Fruit fly (Drosophila melanogaster): ENCODE measurements around the gene CG9933.
A peak's percentile ranks its signal among the peaks of the same experiment; 100 is the strongest.

The CG9933 gene

dm6 chr2L:13005304-13005703 lies 15.8 kb downstream of the CG9933 start:
- TF ChIP-seq CG17801 (GFP tag; optimal IDR thresholded peaks at IDR 0.05; ENCODE audit: partially characterized antibody): no peak

- peak; percentile 53 for TF ChIP-seq CG17801 (GFP tag; optimal IDR thresholded peaks at IDR 0.05; ENCODE audit: partially characterized antibody)
Measured at dm6 chr2L:13004059-13004870, 16.8 kb downstream of the CG9933 start, which contains the start of the genes Vha68-1 and mTor. Gene Vha68-1 (minus strand): TSS chr2L:13004107. Gene mTor (plus strand): TSS chr2L:13004480.

- no peak for TF ChIP-seq CG17801 (GFP tag; optimal IDR thresholded peaks at IDR 0.05; ENCODE audit: partially characterized antibody)
Measured at dm6 chr2L:13003659-13004058, 17.5 kb downstream of the CG9933 start.

dm6 chr2L:13000393-13001001 lies 20.6 kb downstream of the CG9933 start, which contains the start of gene Yip1d1:
Gene Yip1d1 (minus strand): TSS chr2L:13000635.
- TF ChIP-seq CG17801 (GFP tag; optimal IDR thresholded peaks at IDR 0.05; ENCODE audit: partially characterized antibody): peak; percentile 1

dm6 chr2L:12985043-12985442 lies 36.1 kb downstream of the CG9933 start:
- no peak for TF ChIP-seq CG17801 (GFP tag; optimal IDR thresholded peaks at IDR 0.05; ENCODE audit: partially characterized antibody)

dm6 chr2L:12982107-12982506 lies 39.0 kb downstream of the CG9933 start:
- no peak for TF ChIP-seq CG17801 (GFP tag; optimal IDR thresholded peaks at IDR 0.05; ENCODE audit: partially characterized antibody)

- no peak for TF ChIP-seq CG17801 (GFP tag; optimal IDR thresholded peaks at IDR 0.05; ENCODE audit: partially characterized antibody)
Measured at dm6 chr2L:12978486-12978885, 42.6 kb downstream of the CG9933 start, which contains the start of gene Vha68-3. Gene Vha68-3 (plus strand): TSS chr2L:12978786.

- TF ChIP-seq CG17801 (GFP tag; optimal IDR thresholded peaks at IDR 0.05; ENCODE audit: partially characterized antibody): no peak
Measured at dm6 chr2L:12975367-12975655, 45.8 kb downstream of the CG9933 start.

- TF ChIP-seq CG17801 (GFP tag; optimal IDR thresholded peaks at IDR 0.05; ENCODE audit: partially characterized antibody): no peak
Measured at dm6 chr2L:12974562-12975366, 46.3 kb downstream of the CG9933 start.

dm6 chr2L:12974045-12974539 lies 47.0 kb downstream of the CG9933 start, which contains the start of gene Vha68-2:
Gene Vha68-2 (plus strand): TSS chr2L:12974322.
- TF ChIP-seq CG17801 (GFP tag; optimal IDR thresholded peaks at IDR 0.05; ENCODE audit: partially characterized antibody): peak; percentile 66

Data from ovary, adult (tissue).